Fruit fly (Drosophila melanogaster) whole organism, embryonic: ENCODE data around the gene CG31321.

Source experiments
- Atf-2 ChIP-seq: fragments of 200-800 bp; sonication (Bioruptor generic); optimal IDR thresholded peaks from 2 replicates; lab custom pipeline; 2016; ENCODE audit warnings: missing biosample characterization, missing genetic modification characterization
- CG10147 ChIP-seq: fragments of 200-800 bp; sonication (Bioruptor generic); optimal IDR thresholded peaks from 2 replicates; lab custom pipeline; 2019; ENCODE audit warnings: missing biosample characterization, mild to moderate bottlenecking, missing genetic modification characterization, moderate library complexity
- CG11560 ChIP-seq: fragments of 200-800 bp; sonication (Bioruptor generic); IDR thresholded peaks from 3 replicates; pipeline ENCODE4 v1.3.6; 2022; ENCODE audit warnings: missing biosample characterization, missing genetic modification characterization
- CG12104 ChIP-seq: fragments of 200-800 bp; sonication (Bioruptor generic); optimal IDR thresholded peaks from 3 replicates; lab custom pipeline; 2016; ENCODE audit warnings: missing biosample characterization, missing genetic modification characterization
- CG13287 ChIP-seq: fragments of 200-800 bp; sonication (Bioruptor generic); IDR thresholded peaks from 2 replicates; pipeline ENCODE4 v1.3.6; 2022; ENCODE audit warnings: missing biosample characterization, missing genetic modification characterization; ENCODE audit not compliant: partially characterized antibody
- CG14667 ChIP-seq: fragments of 200-800 bp; sonication (Bioruptor generic); IDR thresholded peaks from 2 replicates; pipeline ENCODE4 v1.3.6; 2022; ENCODE audit warnings: missing biosample characterization, missing genetic modification characterization
- CG15696 ChIP-seq: fragments of 200-800 bp; sonication (Bioruptor generic); optimal IDR thresholded peaks from 2 replicates; lab custom pipeline; 2019; ENCODE audit warnings: missing biosample characterization, mild to moderate bottlenecking, missing genetic modification characterization, moderate library complexity
- CG1602 ChIP-seq: fragments of 200-800 bp; sonication (Bioruptor generic); optimal IDR thresholded peaks from 3 replicates; lab custom pipeline; 2016; ENCODE audit warnings: missing biosample characterization, missing genetic modification characterization
- CG16813 ChIP-seq: fragments of 200-800 bp; sonication (Bioruptor generic); IDR thresholded peaks from 3 replicates; pipeline ENCODE4 v1.3.6; 2022; ENCODE audit warnings: missing biosample characterization, missing genetic modification characterization; ENCODE audit not compliant: partially characterized antibody
- CG18619 ChIP-seq: fragments of 200-800 bp; sonication (Bioruptor generic); optimal IDR thresholded peaks from 3 replicates; lab custom pipeline; 2017; ENCODE audit warnings: missing biosample characterization, mild to moderate bottlenecking, missing genetic modification characterization
- CG2116 ChIP-seq: fragments of 200-800 bp; sonication (Bioruptor generic); optimal IDR thresholded peaks from 3 replicates; lab custom pipeline; 2018; ENCODE audit warnings: missing biosample characterization, mild to moderate bottlenecking, missing genetic modification characterization
- CG3163 ChIP-seq: fragments of 200-800 bp; sonication (Bioruptor generic); optimal IDR thresholded peaks from 3 replicates; lab custom pipeline; 2016; ENCODE audit warnings: missing biosample characterization, missing genetic modification characterization
- CG3838 ChIP-seq: fragments of 200-800 bp; sonication (Bioruptor generic); optimal IDR thresholded peaks from 3 replicates; lab custom pipeline; 2016; ENCODE audit warnings: missing biosample characterization, missing genetic modification characterization
- CG43689 ChIP-seq: fragments of 200-800 bp; sonication (Bioruptor generic); IDR thresholded peaks from 2 replicates; pipeline ENCODE4 v1.3.6; 2022; ENCODE audit warnings: missing biosample characterization, missing genetic modification characterization
- CG6175 ChIP-seq: fragments of 200-800 bp; sonication (Bioruptor generic); IDR thresholded peaks from 3 replicates; pipeline ENCODE4 v1.3.6; 2022; ENCODE audit warnings: missing biosample characterization, missing genetic modification characterization
- CG6683 ChIP-seq: fragments of 200-800 bp; sonication (Bioruptor generic); optimal IDR thresholded peaks from 2 replicates; lab custom pipeline; 2017; ENCODE audit warnings: missing biosample characterization, mild to moderate bottlenecking, missing genetic modification characterization, missing genetic modification reagents
- CG6791 ChIP-seq: fragments of 200-800 bp; sonication (Bioruptor generic); IDR thresholded peaks from 3 replicates; pipeline ENCODE4 v1.3.6; 2022; ENCODE audit warnings: missing biosample characterization, missing genetic modification characterization; ENCODE audit not compliant: partially characterized antibody
- CG7556 ChIP-seq: fragments of 200-800 bp; sonication (Bioruptor generic); optimal IDR thresholded peaks from 2 replicates; lab custom pipeline; 2017; ENCODE audit warnings: missing biosample characterization, mild to moderate bottlenecking, missing genetic modification characterization
- CG9609 ChIP-seq: fragments of 200-800 bp; sonication (Bioruptor generic); optimal IDR thresholded peaks from 3 replicates; lab custom pipeline; 2016; ENCODE audit warnings: missing biosample characterization, missing genetic modification characterization
- CG9727 ChIP-seq: fragments of 200-800 bp; sonication (Bioruptor generic); optimal IDR thresholded peaks from 3 replicates; lab custom pipeline; 2017; ENCODE audit warnings: missing biosample characterization, mild to moderate bottlenecking, missing genetic modification characterization
- CTCF ChIP-seq: fragments of 200-800 bp; sonication (Bioruptor generic); optimal IDR thresholded peaks from 2 replicates; lab custom pipeline; 2017; ENCODE audit warnings: missing biosample characterization, mild to moderate bottlenecking, missing genetic modification characterization, moderate library complexity
- CoRest ChIP-seq: fragments of 200-800 bp; sonication (Bioruptor generic); optimal IDR thresholded peaks from 3 replicates; lab custom pipeline; 2018; ENCODE audit warnings: missing biosample characterization, mild to moderate bottlenecking, missing genetic modification characterization, moderate library complexity
- D ChIP-seq, 2 experiments: fragments of 200-800 bp in 1 of 2; fragments of >200 bp in 1 of 2; sonication (Bioruptor generic) in 1 of 2; optimal IDR thresholded peaks; 2 replicates in 1 of 2; 3 replicates in 1 of 2; lab custom pipeline; 2017; ENCODE audit warnings: mild to moderate bottlenecking in 1 of 2, missing biosample characterization in 1 of 2, missing genetic modification characterization in 1 of 2, missing genetic modification reagents in 1 of 2
- Dp ChIP-seq: fragments of 200-800 bp; sonication (Bioruptor generic); optimal IDR thresholded peaks from 2 replicates; lab custom pipeline; 2018; ENCODE audit warnings: missing biosample characterization, mild to moderate bottlenecking, missing genetic modification characterization, moderate library complexity
- Gsc ChIP-seq: fragments of 200-800 bp; sonication (Bioruptor generic); IDR thresholded peaks from 2 replicates; pipeline ENCODE4 v1.3.6; 2022; ENCODE audit warnings: missing biosample characterization, missing genetic modification characterization
- Hr78 ChIP-seq, 2 experiments: fragments of 200-800 bp in 1 of 2; fragments of >200 bp in 1 of 2; sonication (Bioruptor generic) in 1 of 2; optimal IDR thresholded peaks; 2 replicates each; lab custom pipeline; 2017 to 2019; ENCODE audit warnings: missing biosample characterization in 2 of 2, missing genetic modification characterization in 2 of 2, mild to moderate bottlenecking in 1 of 2, moderate library complexity in 1 of 2
- MBD-R2 ChIP-seq: fragments of 200-800 bp; sonication (Bioruptor generic); IDR thresholded peaks from 2 replicates; pipeline ENCODE4 v1.3.6; 2022; ENCODE audit warnings: missing biosample characterization, missing genetic modification characterization
- NFAT ChIP-seq: fragments of 200-800 bp; sonication (Bioruptor generic); IDR thresholded peaks from 2 replicates; pipeline ENCODE4 v1.3.6; 2022; ENCODE audit warnings: missing biosample characterization, missing genetic modification characterization
- Neu2 ChIP-seq: fragments of 200-800 bp; sonication (Bioruptor generic); optimal IDR thresholded peaks from 3 replicates; lab custom pipeline; 2016; ENCODE audit warnings: missing biosample characterization, missing genetic modification characterization, borderline replicate concordance
- NfI ChIP-seq: fragments of 200-800 bp; sonication (Bioruptor generic); optimal IDR thresholded peaks from 3 replicates; lab custom pipeline; 2018; ENCODE audit warnings: missing biosample characterization, mild to moderate bottlenecking, missing genetic modification characterization, moderate library complexity
- PHDP ChIP-seq: fragments of 200-800 bp; sonication (Bioruptor generic); optimal IDR thresholded peaks from 3 replicates; lab custom pipeline; 2018; ENCODE audit warnings: missing biosample characterization, mild to moderate bottlenecking, missing genetic modification characterization, moderate library complexity
- Tbp ChIP-seq: fragments of >200 bp; optimal IDR thresholded peaks from 2 replicates; lab custom pipeline; 2018; ENCODE audit warnings: missing biosample characterization, missing genetic modification characterization
- ab ChIP-seq: fragments of 200-800 bp; sonication (Bioruptor generic); optimal IDR thresholded peaks from 2 replicates; lab custom pipeline; 2016; ENCODE audit warnings: missing biosample characterization, missing genetic modification characterization
- ash1 ChIP-seq: fragments of 200-800 bp; sonication (Bioruptor generic); optimal IDR thresholded peaks from 2 replicates; lab custom pipeline; 2018; ENCODE audit warnings: missing biosample characterization, mild to moderate bottlenecking, missing genetic modification characterization
- bab2 ChIP-seq: fragments of 200-800 bp; sonication (Bioruptor generic); optimal IDR thresholded peaks from 2 replicates; lab custom pipeline; 2016; ENCODE audit warnings: missing biosample characterization, missing genetic modification characterization
- cg ChIP-seq: fragments of 200-800 bp; sonication (Bioruptor generic); optimal IDR thresholded peaks from 3 replicates; lab custom pipeline; 2019; ENCODE audit warnings: missing biosample characterization, mild to moderate bottlenecking, missing genetic modification characterization, moderate library complexity
- chif ChIP-seq, 2 experiments: fragments of 200-800 bp; sonication (Bioruptor generic); optimal IDR thresholded peaks; 3 replicates each; lab custom pipeline; 2016; ENCODE audit warnings: missing biosample characterization in 2 of 2, missing genetic modification characterization in 2 of 2
- disco-r ChIP-seq: fragments of 200-800 bp; sonication (Bioruptor generic); optimal IDR thresholded peaks from 2 replicates; lab custom pipeline; 2016; ENCODE audit warnings: missing biosample characterization, missing genetic modification characterization
- ems ChIP-seq: fragments of 200-800 bp; sonication (Bioruptor generic); optimal IDR thresholded peaks from 3 replicates; lab custom pipeline; 2016; ENCODE audit warnings: missing biosample characterization, missing genetic modification characterization
- fu2 ChIP-seq: fragments of 200-800 bp; sonication (Bioruptor generic); optimal IDR thresholded peaks from 2 replicates; lab custom pipeline; 2016; ENCODE audit warnings: missing biosample characterization, missing genetic modification characterization
- grau ChIP-seq: fragments of 200-800 bp; optimal IDR thresholded peaks from 3 replicates; lab custom pipeline; 2019; ENCODE audit warnings: missing biosample characterization, mild to moderate bottlenecking, missing genetic modification characterization, moderate library complexity
- grn ChIP-seq: fragments of 200-800 bp; sonication (Bioruptor generic); optimal IDR thresholded peaks from 3 replicates; lab custom pipeline; 2017; ENCODE audit warnings: missing biosample characterization, missing genetic modification characterization
- maf-S ChIP-seq: fragments of 200-800 bp; sonication (Bioruptor generic); optimal IDR thresholded peaks from 2 replicates; lab custom pipeline; 2016; ENCODE audit warnings: missing biosample characterization, missing genetic modification characterization
- onecut ChIP-seq: fragments of 200-800 bp; sonication (Bioruptor generic); IDR thresholded peaks from 2 replicates; pipeline ENCODE4 v1.3.6; 2022; ENCODE audit warnings: missing biosample characterization, missing genetic modification characterization
- repo ChIP-seq: fragments of 200-800 bp; sonication (Bioruptor generic); optimal IDR thresholded peaks from 2 replicates; lab custom pipeline; 2016; ENCODE audit warnings: missing biosample characterization, missing genetic modification characterization
- sc ChIP-seq, 3 experiments: fragments of >200 bp in 2 of 3; fragments of 200-800 bp in 1 of 3; sonication (Bioruptor generic) in 1 of 3; optimal IDR thresholded peaks; 2 replicates in 2 of 3; 3 replicates in 1 of 3; lab custom pipeline; 2017; ENCODE audit warnings: mild to moderate bottlenecking in 1 of 3, missing biosample characterization in 1 of 3, missing genetic modification characterization in 1 of 3, missing genetic modification reagents in 1 of 3
- sens ChIP-seq: fragments of 200-800 bp; sonication (Bioruptor generic); peaks from one replicate; lab custom pipeline; 2016; ENCODE audit warnings: missing biosample characterization, missing genetic modification characterization
- unc-4 ChIP-seq: fragments of 200-800 bp; sonication (Bioruptor generic); IDR thresholded peaks from 2 replicates; pipeline ENCODE4 v1.3.6; 2022; ENCODE audit warnings: missing biosample characterization, missing genetic modification characterization; ENCODE audit not compliant: partially characterized antibody
- vvl ChIP-seq: fragments of 200-800 bp; sonication (Bioruptor generic); IDR thresholded peaks from 2 replicates; pipeline ENCODE4 v1.3.6; 2022; ENCODE audit warnings: missing biosample characterization, missing genetic modification characterization

Gene CG31321

dm6 chr3R:14354599-14354998 lies 44.4 kb downstream of the CG31321 start (continued):
- TF ChIP-seq bab2 (GFP tag; lab: Kevin White, UChicago) (no peak), CG2116 (GFP tag; lab: Kevin White, UChicago) (no peak), NfI (no peak), Tbp (GFP tag; lab: Kevin White, UChicago) (no peak), Neu2 (GFP tag; lab: Kevin White, UChicago) (no peak)

- no peak for TF ChIP-seq CG15696 (tag; lab: Kevin White, UChicago)
- no peak for TF ChIP-seq CG6175 (GFP tag; lab: Robert Waterston, UW)
- no peak for TF ChIP-seq onecut
- no peak for TF ChIP-seq CG18619 (GFP tag; lab: Kevin White, UChicago)
- no peak for TF ChIP-seq CoRest (tag; lab: Kevin White, UChicago)
- TF ChIP-seq D (optimal IDR thresholded peaks at IDR 0.05; lab: Kevin White, UChicago): no peak
- TF ChIP-seq D (GFP tag; optimal IDR thresholded peaks at IDR 0.05; lab: Kevin White, UChicago): no peak
- TF ChIP-seq ab (GFP tag; lab: Kevin White, UChicago): no peak
- no peak for TF ChIP-seq MBD-R2 (GFP tag; lab: Robert Waterston, UW)
- TF ChIP-seq NfI: peak; percentile 20
- no peak for TF ChIP-seq CG3838
- TF ChIP-seq CG3163 (GFP tag; lab: Kevin White, UChicago): no peak
- no peak for TF ChIP-seq CG16813 (GFP tag; lab: Robert Waterston, UW)
- TF ChIP-seq CG9609 (GFP tag; lab: Kevin White, UChicago): peak; percentile 15
- peak; percentile 32; the same call in 1 of the 2 replicates for TF ChIP-seq CG14667 (GFP tag; lab: Robert Waterston, UW)
- peak; percentile 36 for TF ChIP-seq CG9727
- TF ChIP-seq CG7556 (GFP tag; lab: Kevin White, UChicago): peak; percentile 21
- TF ChIP-seq ash1 (GFP tag; lab: Kevin White, UChicago): no peak
- TF ChIP-seq CTCF: no peak
- TF ChIP-seq CG43689 (GFP tag; lab: Robert Waterston, UW): no peak
- no peak for TF ChIP-seq cg (GFP tag; lab: Kevin White, UChicago)
- TF ChIP-seq CG10147 (GFP tag; lab: Kevin White, UChicago): no peak
- no peak for TF ChIP-seq CG11560 (tag; lab: Robert Waterston, UW)
- TF ChIP-seq fu2 (GFP tag; lab: Kevin White, UChicago): peak; percentile 12
- peak; percentile 82 for TF ChIP-seq sens (GFP tag; lab: Kevin White, UChicago)
- TF ChIP-seq Dp (GFP tag; lab: Kevin White, UChicago): no peak
- peak; percentile 74 for TF ChIP-seq vvl (GFP tag; lab: Robert Waterston, UW)
- no peak for TF ChIP-seq CG6791
- no peak for TF ChIP-seq maf-S
- TF ChIP-seq Atf-2 (GFP tag; lab: Kevin White, UChicago): no peak
- no peak for TF ChIP-seq Gsc (GFP tag; lab: Robert Waterston, UW)
- peak; percentile 28 for TF ChIP-seq grau (tag; lab: Kevin White, UChicago)
- TF ChIP-seq disco-r: no peak
- TF ChIP-seq unc-4 (GFP tag; lab: Robert Waterston, UW): no peak
- TF ChIP-seq Hr78 (GFP tag; optimal IDR thresholded peaks at IDR 0.05; lab: Kevin White, UChicago): no peak
- TF ChIP-seq grn: no peak
- no peak for TF ChIP-seq PHDP (tag; lab: Kevin White, UChicago)
- no peak for TF ChIP-seq ems (GFP tag; lab: Kevin White, UChicago)
- TF ChIP-seq CG12104 (GFP tag; lab: Kevin White, UChicago): no peak
- no peak for TF ChIP-seq sc (optimal IDR thresholded peaks at IDR 0.05; lab: Kevin White, UChicago)
- TF ChIP-seq sc (GFP tag; optimal IDR thresholded peaks at IDR 0.05; lab: Kevin White, UChicago): no peak
- TF ChIP-seq CG13287 (GFP tag; lab: Robert Waterston, UW): no peak
- TF ChIP-seq NFAT (GFP tag; lab: Robert Waterston, UW): no peak
- TF ChIP-seq chif (GFP tag; optimal IDR thresholded peaks at IDR 0.05; lab: Kevin White, UChicago): peak; percentile 14 to 30
- no peak for TF ChIP-seq CG6683 (GFP tag; lab: Kevin White, UChicago)
- TF ChIP-seq CG1602 (GFP tag; lab: Kevin White, UChicago): no peak
- no peak for TF ChIP-seq repo (GFP tag; lab: Kevin White, UChicago)
Observed at dm6 chr3R:14356619-14357018, 46.5 kb downstream of the CG31321 start.
